Fruit fly (Drosophila melanogaster) whole organism, embryonic: ENCODE data around the gene CG31313.

Source experiments
- ATbp ChIP-seq: fragments of 200-800 bp; sonication (Bioruptor generic); optimal IDR thresholded peaks from 2 replicates; lab custom pipeline; 2017; ENCODE audit warnings: missing biosample characterization, mild to moderate bottlenecking, missing genetic modification characterization, missing genetic modification reagents
- Ada2b ChIP-seq: fragments of 200-800 bp; sonication (Bioruptor generic); IDR thresholded peaks from 2 replicates; pipeline ENCODE4 v1.3.6; 2022; ENCODE audit warnings: missing biosample characterization, missing genetic modification characterization
- CG10462 ChIP-seq: fragments of 200-800 bp; sonication (Bioruptor generic); optimal IDR thresholded peaks from 2 replicates; lab custom pipeline; 2016; ENCODE audit warnings: missing biosample characterization, missing genetic modification characterization
- CG10654 ChIP-seq: fragments of 200-800 bp; sonication (Bioruptor generic); optimal IDR thresholded peaks from 2 replicates; lab custom pipeline; 2016; ENCODE audit warnings: missing biosample characterization, missing genetic modification characterization
- CG11504 ChIP-seq: fragments of 200-800 bp; sonication (Bioruptor generic); optimal IDR thresholded peaks from 3 replicates; lab custom pipeline; 2019; ENCODE audit warnings: missing biosample characterization, mild to moderate bottlenecking, missing genetic modification characterization, moderate library complexity
- CG11696 ChIP-seq: fragments of 200-800 bp; sonication (Bioruptor generic); IDR thresholded peaks from 2 replicates; pipeline ENCODE4 v1.3.6; 2022; ENCODE audit warnings: missing biosample characterization, missing genetic modification characterization
- CG11723 ChIP-seq: fragments of 200-800 bp; sonication (Bioruptor generic); optimal IDR thresholded peaks from 2 replicates; lab custom pipeline; 2017; ENCODE audit warnings: missing biosample characterization, mild to moderate bottlenecking, missing genetic modification characterization
- CG13894 ChIP-seq: fragments of 200-800 bp; sonication (Bioruptor generic); optimal IDR thresholded peaks from 3 replicates; lab custom pipeline; 2018; ENCODE audit warnings: missing biosample characterization, mild to moderate bottlenecking, missing genetic modification characterization, moderate library complexity
- CG14014 ChIP-seq: fragments of 200-800 bp; sonication (Bioruptor generic); IDR thresholded peaks from 2 replicates; pipeline ENCODE4 v1.3.6; 2022; ENCODE audit warnings: missing biosample characterization, missing genetic modification characterization
- CG17328 ChIP-seq: fragments of 200-800 bp; sonication (Bioruptor generic); IDR thresholded peaks from 2 replicates; pipeline ENCODE4 v1.3.6; 2022; ENCODE audit warnings: missing biosample characterization, missing genetic modification characterization
- CG17612 ChIP-seq: fragments of 200-800 bp; sonication (Bioruptor generic); IDR thresholded peaks from 2 replicates; pipeline ENCODE4 v1.3.6; 2022; ENCODE audit warnings: missing biosample characterization, missing genetic modification characterization
- CG18011 ChIP-seq: fragments of 200-800 bp; sonication (Bioruptor generic); optimal IDR thresholded peaks from 2 replicates; lab custom pipeline; 2017; ENCODE audit warnings: missing biosample characterization, missing genetic modification characterization, mild to moderate bottlenecking, moderate library complexity, missing genotype
- CG1832 ChIP-seq: fragments of 200-800 bp; sonication (Bioruptor generic); optimal IDR thresholded peaks from 2 replicates; lab custom pipeline; 2017; ENCODE audit warnings: missing biosample characterization, mild to moderate bottlenecking, missing genetic modification characterization, inconsistent platforms
- CG2129 ChIP-seq: fragments of 200-800 bp; sonication (Bioruptor generic); IDR thresholded peaks from 2 replicates; pipeline ENCODE4 v1.3.6; 2022; ENCODE audit warnings: missing biosample characterization, missing genetic modification characterization; ENCODE audit not compliant: partially characterized antibody
- CG2678 ChIP-seq: fragments of 200-800 bp; sonication (Bioruptor generic); optimal IDR thresholded peaks from 3 replicates; lab custom pipeline; 2019; ENCODE audit warnings: missing biosample characterization, mild to moderate bottlenecking, missing genetic modification characterization, moderate library complexity
- CG31224 ChIP-seq: fragments of 200-800 bp; sonication (Bioruptor generic); IDR thresholded peaks from 2 replicates; pipeline ENCODE4 v1.3.6; 2022; ENCODE audit warnings: missing biosample characterization, missing genetic modification characterization
- CG4328 ChIP-seq: fragments of 200-800 bp; sonication (Bioruptor generic); optimal IDR thresholded peaks from 3 replicates; lab custom pipeline; 2017; ENCODE audit warnings: missing biosample characterization, missing genetic modification reagents, missing genetic modification characterization
- CG5180 ChIP-seq: fragments of 200-800 bp; sonication (Bioruptor generic); optimal IDR thresholded peaks from 3 replicates; lab custom pipeline; 2017; ENCODE audit warnings: missing biosample characterization, missing genetic modification characterization, mild to moderate bottlenecking, moderate library complexity, missing genetic modification reagents
- CG6272 ChIP-seq: fragments of 200-800 bp; sonication (Bioruptor generic); IDR thresholded peaks from 2 replicates; pipeline ENCODE4 v1.3.6; 2022; ENCODE audit warnings: missing biosample characterization, missing genetic modification characterization
- CG6791 ChIP-seq: fragments of 200-800 bp; sonication (Bioruptor generic); IDR thresholded peaks from 3 replicates; pipeline ENCODE4 v1.3.6; 2022; ENCODE audit warnings: missing biosample characterization, missing genetic modification characterization; ENCODE audit not compliant: partially characterized antibody
- CG7987 ChIP-seq: fragments of 200-800 bp; sonication (Bioruptor generic); optimal IDR thresholded peaks from 2 replicates; lab custom pipeline; 2018; ENCODE audit warnings: missing biosample characterization, mild to moderate bottlenecking, missing genetic modification characterization, moderate library complexity
- CTCF ChIP-seq: fragments of 200-800 bp; sonication (Bioruptor generic); optimal IDR thresholded peaks from 2 replicates; lab custom pipeline; 2017; ENCODE audit warnings: missing biosample characterization, mild to moderate bottlenecking, missing genetic modification characterization, moderate library complexity
- Camta ChIP-seq: fragments of 200-800 bp; sonication (Bioruptor generic); optimal IDR thresholded peaks from 2 replicates; lab custom pipeline; 2016; ENCODE audit warnings: missing biosample characterization, missing genetic modification characterization
- Chrac-16 ChIP-seq: fragments of 200-800 bp; sonication (Bioruptor generic); optimal IDR thresholded peaks from 3 replicates; lab custom pipeline; 2016; ENCODE audit warnings: missing biosample characterization, missing genetic modification characterization
- CkIIα-i1 ChIP-seq: fragments of 200-800 bp; sonication (Bioruptor generic); IDR thresholded peaks from 2 replicates; pipeline ENCODE4 v1.3.6; 2022; ENCODE audit warnings: missing biosample characterization, missing genetic modification characterization
- Dfd ChIP-seq, 2 experiments: fragments of >200 bp; optimal IDR thresholded peaks; 2 replicates each; lab custom pipeline; 2017; ENCODE audit warnings: missing biosample characterization in 2 of 2, missing genetic modification characterization in 2 of 2
- ERR ChIP-seq: fragments of 200-800 bp; sonication (Bioruptor generic); optimal IDR thresholded peaks from 2 replicates; lab custom pipeline; 2016; ENCODE audit warnings: missing biosample characterization, missing genetic modification characterization
- Ets65A ChIP-seq: fragments of 200-800 bp; sonication (Bioruptor generic); peaks from one replicate; lab custom pipeline; 2016; ENCODE audit warnings: missing biosample characterization, missing genetic modification characterization
- H2.0 ChIP-seq: fragments of 200-800 bp; sonication (Bioruptor generic); IDR thresholded peaks from 2 replicates; pipeline ENCODE4 v1.3.6; 2022; ENCODE audit warnings: missing biosample characterization, missing genetic modification characterization
- Hmr ChIP-seq: fragments of 200-800 bp; sonication (Bioruptor generic); optimal IDR thresholded peaks from 3 replicates; lab custom pipeline; 2017; ENCODE audit warnings: mild to moderate bottlenecking, missing biosample characterization, missing genetic modification reagents, missing genetic modification characterization
- MESR4 ChIP-seq: fragments of 200-800 bp; sonication (Bioruptor generic); optimal IDR thresholded peaks from 2 replicates; lab custom pipeline; 2018; ENCODE audit warnings: missing biosample characterization, mild to moderate bottlenecking, missing genetic modification characterization, moderate library complexity
- Mad ChIP-seq: fragments of 200-800 bp; sonication (Bioruptor generic); optimal IDR thresholded peaks from 2 replicates; lab custom pipeline; 2016; ENCODE audit warnings: missing biosample characterization, missing genetic modification characterization
- TFAM ChIP-seq: fragments of 200-800 bp; sonication (Bioruptor generic); optimal IDR thresholded peaks from 2 replicates; lab custom pipeline; 2017; ENCODE audit warnings: missing biosample characterization, missing genetic modification characterization, inconsistent platforms
- abd-A ChIP-seq: fragments of 200-800 bp; sonication (Bioruptor generic); optimal IDR thresholded peaks from 3 replicates; lab custom pipeline; 2019; ENCODE audit warnings: missing biosample characterization, mild to moderate bottlenecking, missing genetic modification characterization, moderate library complexity
- al ChIP-seq: fragments of 200-800 bp; sonication (Bioruptor generic); IDR thresholded peaks from 2 replicates; pipeline ENCODE4 v1.3.6; 2022; ENCODE audit warnings: missing biosample characterization, missing genetic modification characterization
- ase ChIP-seq: fragments of 200-800 bp; sonication (Bioruptor generic); IDR thresholded peaks from 3 replicates; pipeline ENCODE4 v1.3.6; 2022; ENCODE audit warnings: missing biosample characterization, missing genetic modification characterization
- cas ChIP-seq: fragments of 200-800 bp; sonication (Bioruptor generic); IDR thresholded peaks from 2 replicates; pipeline ENCODE4 v1.3.6; 2022; ENCODE audit warnings: missing biosample characterization, missing genetic modification characterization
- crol ChIP-seq: fragments of 200-800 bp; sonication (Bioruptor generic); IDR thresholded peaks from 2 replicates; pipeline ENCODE4 v1.3.6; 2022; ENCODE audit warnings: missing biosample characterization, missing genetic modification characterization
- dan ChIP-seq: fragments of 200-800 bp; sonication (Bioruptor generic); IDR thresholded peaks from 2 replicates; pipeline ENCODE4 v1.3.6; 2022; ENCODE audit warnings: missing biosample characterization, missing genetic modification characterization
- dmrt99B ChIP-seq: fragments of 200-800 bp; sonication (Bioruptor generic); optimal IDR thresholded peaks from 2 replicates; lab custom pipeline; 2018; ENCODE audit warnings: missing biosample characterization, mild to moderate bottlenecking, missing genetic modification characterization, moderate library complexity
- fd64A ChIP-seq: fragments of 200-800 bp; sonication (Bioruptor generic); optimal IDR thresholded peaks from 3 replicates; lab custom pipeline; 2018; ENCODE audit warnings: missing biosample characterization, mild to moderate bottlenecking, missing genetic modification characterization
- gem ChIP-seq: fragments of 200-800 bp; sonication (Bioruptor generic); optimal IDR thresholded peaks from 2 replicates; lab custom pipeline; 2019; ENCODE audit warnings: missing biosample characterization, mild to moderate bottlenecking, missing genetic modification characterization, moderate library complexity
- grau ChIP-seq: fragments of 200-800 bp; optimal IDR thresholded peaks from 3 replicates; lab custom pipeline; 2019; ENCODE audit warnings: missing biosample characterization, mild to moderate bottlenecking, missing genetic modification characterization, moderate library complexity
- ham ChIP-seq: fragments of 200-800 bp; sonication (Bioruptor generic); IDR thresholded peaks from 2 replicates; pipeline ENCODE4 v1.3.6; 2022; ENCODE audit warnings: missing biosample characterization, missing genetic modification characterization
- nerfin-2 ChIP-seq: fragments of 200-800 bp; sonication (Bioruptor generic); IDR thresholded peaks from 2 replicates; pipeline ENCODE4 v1.3.6; 2022; ENCODE audit warnings: missing biosample characterization, missing genetic modification characterization; ENCODE audit not compliant: partially characterized antibody
- row ChIP-seq: fragments of 200-800 bp; sonication (Bioruptor generic); IDR thresholded peaks from 3 replicates; pipeline ENCODE4 v1.3.6; 2022; ENCODE audit warnings: missing biosample characterization, missing genetic modification characterization
- tgo ChIP-seq: fragments of 200-800 bp; sonication (Bioruptor generic); IDR thresholded peaks from 3 replicates; pipeline ENCODE4 v1.3.6; 2022; ENCODE audit warnings: missing biosample characterization, missing genetic modification characterization
- tio ChIP-seq: fragments of 200-800 bp; sonication (Bioruptor generic); optimal IDR thresholded peaks from 2 replicates; lab custom pipeline; 2017; ENCODE audit warnings: missing biosample characterization, missing genetic modification characterization, inconsistent platforms
- trh ChIP-seq: fragments of 200-800 bp; sonication (Bioruptor generic); optimal IDR thresholded peaks from 2 replicates; lab custom pipeline; 2016; ENCODE audit warnings: missing biosample characterization, missing genetic modification characterization
- unc-4 ChIP-seq: fragments of 200-800 bp; sonication (Bioruptor generic); IDR thresholded peaks from 2 replicates; pipeline ENCODE4 v1.3.6; 2022; ENCODE audit warnings: missing biosample characterization, missing genetic modification characterization; ENCODE audit not compliant: partially characterized antibody
- zen2 ChIP-seq: fragments of 200-800 bp; sonication (Bioruptor generic); IDR thresholded peaks from 3 replicates; pipeline ENCODE4 v1.3.6; 2022; ENCODE audit warnings: missing biosample characterization, missing genetic modification characterization; ENCODE audit not compliant: partially characterized antibody

The CG31313 gene

DNA sequence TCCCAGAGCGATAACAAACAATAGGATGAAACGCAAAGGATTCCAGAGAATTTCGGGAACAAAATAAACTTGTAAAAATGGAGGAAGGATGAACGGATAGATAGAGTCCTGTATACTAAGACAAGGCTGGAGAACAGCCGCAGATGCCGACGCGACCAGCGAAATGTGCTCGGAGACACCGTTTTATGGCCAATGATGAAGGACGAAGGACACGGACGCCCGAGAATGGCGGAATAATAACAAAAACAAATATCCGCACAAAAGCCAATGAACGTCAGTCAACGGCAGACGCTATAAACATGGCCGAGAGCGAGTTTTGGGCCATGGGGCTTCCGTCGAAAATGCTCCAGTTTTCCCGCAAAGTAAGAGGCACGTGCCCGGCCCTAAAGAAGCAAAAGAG, 12.2 kb downstream of the CG31313 start:
- TF ChIP-seq CG11723 (GFP tag; lab: Kevin White, UChicago) (no peak), abd-A (peak; percentile 56), CG13894 (tag; lab: Kevin White, UChicago) (peak; percentile 68), CTCF (GFP tag; lab: Kevin White, UChicago) (no peak), Ets65A (GFP tag; lab: Kevin White, UChicago) (peak; percentile 1)

DNA sequence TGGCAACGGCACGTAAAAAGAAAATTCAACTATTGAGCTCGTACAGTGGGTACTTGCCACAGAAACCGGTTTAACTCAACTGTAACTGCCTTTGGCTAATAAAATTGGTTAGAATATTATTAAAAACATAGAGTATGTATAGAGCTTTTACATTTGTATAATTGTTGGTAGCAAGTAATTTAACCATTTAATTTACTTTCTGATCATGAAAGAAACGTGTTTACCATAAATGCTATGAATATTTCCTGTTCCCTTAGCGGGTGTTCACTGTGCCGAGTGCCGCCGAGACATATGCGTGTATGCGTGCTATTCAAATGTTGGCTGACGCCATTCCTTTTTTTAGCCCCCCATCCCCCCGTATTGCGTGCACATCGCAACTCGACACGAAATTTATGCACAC, 18.5 kb downstream of the CG31313 start:
- TF ChIP-seq crol (GFP tag; lab: Robert Waterston, UW) (no peak), CG6272 (GFP tag; lab: Robert Waterston, UW) (no peak), CG7987 (GFP tag; lab: Kevin White, UChicago) (no peak), TFAM (GFP tag; lab: Kevin White, UChicago) (no peak), dmrt99B (tag; lab: Kevin White, UChicago) (peak; percentile 20), row (GFP tag; lab: Robert Waterston, UW) (peak; percentile 62), CG10654 (GFP tag; lab: Kevin White, UChicago) (no peak), Camta (GFP tag; lab: Kevin White, UChicago) (no peak), Ada2b (GFP tag; lab: Robert Waterston, UW) (peak; percentile 27; the same call in 1 of the 2 replicates), zen2 (GFP tag; lab: Robert Waterston, UW) (no peak), CG17612 (GFP tag; lab: Robert Waterston, UW) (no peak), ERR (GFP tag; lab: Kevin White, UChicago) (no peak), trh (GFP tag; lab: Kevin White, UChicago) (no peak), CG2678 (peak; percentile 22), nerfin-2 (GFP tag; lab: Robert Waterston, UW) (no peak), grau (tag; lab: Kevin White, UChicago) (peak; percentile 66), CG2129 (GFP tag; lab: Robert Waterston, UW) (no peak), MESR4 (no peak), Mad (GFP tag; lab: Kevin White, UChicago) (no peak), CG18011 (GFP tag; lab: Kevin White, UChicago) (no peak), al (GFP tag; lab: Robert Waterston, UW) (no peak), H2.0 (no peak), Hmr (peak; percentile 10), CG11504 (tag; lab: Kevin White, UChicago) (peak; percentile 28), ase (no peak), ATbp (no peak), CG6791 (GFP tag; lab: Robert Waterston, UW) (no peak), CG1832 (GFP tag; lab: Kevin White, UChicago) (no peak), CG31224 (GFP tag; lab: Robert Waterston, UW) (no peak), unc-4 (GFP tag; lab: Robert Waterston, UW) (no peak), CG17328 (GFP tag; lab: Robert Waterston, UW) (no peak), CG14014 (GFP tag; lab: Robert Waterston, UW) (no peak), CG13894 (tag; lab: Kevin White, UChicago) (no peak), CG5180 (GFP tag; lab: Kevin White, UChicago) (no peak), gem (tag; lab: Kevin White, UChicago) (peak; percentile 9), CkIIα-i1 (no peak), Dfd (GFP tag; optimal IDR thresholded peaks at IDR 0.05; lab: Kevin White, UChicago) (no peak), dan (GFP tag; lab: Robert Waterston, UW) (no peak), Chrac-16 (no peak), cas (no peak), CG4328 (GFP tag; lab: Kevin White, UChicago) (no peak), tgo (GFP tag; lab: Robert Waterston, UW) (no peak), tio (no peak), CG10462 (GFP tag; lab: Kevin White, UChicago) (no peak), CG11696 (no peak), ham (GFP tag; lab: Robert Waterston, UW) (no peak), fd64A (no peak)
